ENCODE assay signal across 4 fruit fly cellular contexts in the genomic region with DNA sequence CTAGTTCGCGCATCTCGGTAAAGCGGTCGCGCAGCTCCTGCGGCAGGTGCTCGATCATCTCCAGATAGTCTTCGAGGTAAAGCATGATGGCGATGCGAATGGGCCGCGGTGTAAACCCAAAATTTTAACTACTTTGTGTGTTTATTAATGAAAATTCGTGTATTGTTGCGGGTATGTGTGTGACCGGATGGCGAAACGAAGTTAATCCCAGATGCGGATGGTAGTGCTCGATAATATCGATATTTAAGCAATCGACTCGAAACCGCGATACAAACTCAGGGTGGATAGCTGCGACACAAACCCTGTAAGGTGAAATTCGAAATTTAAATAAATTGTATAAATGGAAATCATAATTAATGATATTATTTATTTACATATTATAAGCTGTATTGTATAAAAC.
TF ChIP-seq lines count a peak whose summit lies in the region.

A gene (minus strand): TSS at position 213 of the 400 bp plus-strand sequence.

- no peak for TF ChIP-seq CTCF in whole organism, embryonic (GFP tag; optimal IDR thresholded peaks at IDR 0.05; lab: Kevin White, UChicago)

TF ChIP-seq in whole organism, adult, 20 proteins besides CTCF, POLR2A, EP300 and RAD21:
- TF ChIP-seq bab1 (GFP tag; optimal IDR thresholded peaks at IDR 0.05; lab: Kevin White, UChicago): peak; percentile 40
- no peak for TF ChIP-seq CG5204 (GFP tag; optimal IDR thresholded peaks at IDR 0.05; lab: Kevin White, UChicago)

TF ChIP-seq in whole organism, embryonic, 481 proteins besides CTCF, POLR2A, EP300 and RAD21 (continues in another document):
- peak; percentile 60 for TF ChIP-seq knrl (GFP tag; IDR thresholded peaks at IDR 0.05; lab: Robert Waterston, UW; ENCODE audit: partially characterized antibody)
- peak; percentile 61 for TF ChIP-seq pita (GFP tag; optimal IDR thresholded peaks at IDR 0.05; lab: Kevin White, UChicago)
- TF ChIP-seq unc-4 (GFP tag; IDR thresholded peaks at IDR 0.05; lab: Robert Waterston, UW; ENCODE audit: partially characterized antibody): peak; percentile 74
- peak; percentile 19 for TF ChIP-seq CG12659 (GFP tag; optimal IDR thresholded peaks at IDR 0.05; lab: Kevin White, UChicago)
- peak; percentile 67 for TF ChIP-seq Sry-δ (GFP tag; optimal IDR thresholded peaks at IDR 0.05; lab: Kevin White, UChicago)
- TF ChIP-seq seq (GFP tag; IDR thresholded peaks at IDR 0.05; lab: Robert Waterston, UW): no peak
- peak; percentile 49 for TF ChIP-seq CG15514 (GFP tag; optimal IDR thresholded peaks at IDR 0.05; lab: Kevin White, UChicago)
- no peak for TF ChIP-seq trh (GFP tag; optimal IDR thresholded peaks at IDR 0.05; lab: Kevin White, UChicago)
- 0 out of 3 replicates have a peak, but pooled peaks have one; percentile 44 for TF ChIP-seq HLH4C (GFP tag; IDR thresholded peaks at IDR 0.05; lab: Robert Waterston, UW; ENCODE audit: partially characterized antibody)
- peak; percentile 86 for TF ChIP-seq BEAF-32 (GFP tag; optimal IDR thresholded peaks at IDR 0.05; lab: Kevin White, UChicago)
- TF ChIP-seq Dll (GFP tag; IDR thresholded peaks at IDR 0.05; lab: Robert Waterston, UW; ENCODE audit: partially characterized antibody): peak; percentile 66; the same call in 3 of the 4 replicates
- TF ChIP-seq CG2116 (GFP tag; optimal IDR thresholded peaks at IDR 0.05; lab: Kevin White, UChicago): peak; percentile 78
- TF ChIP-seq CG16813 (GFP tag; IDR thresholded peaks at IDR 0.05; lab: Robert Waterston, UW; ENCODE audit: partially characterized antibody): peak; percentile 74
- peak; percentile 29 for TF ChIP-seq Sin3A (optimal IDR thresholded peaks at IDR 0.05; lab: Kevin White, UChicago)
- peak; percentile 30 for TF ChIP-seq HmgZ (tag; optimal IDR thresholded peaks at IDR 0.05; lab: Kevin White, UChicago)
- peak; percentile 19 for TF ChIP-seq phol (tag; optimal IDR thresholded peaks at IDR 0.05; lab: Kevin White, UChicago)
- TF ChIP-seq pzg (GFP tag; optimal IDR thresholded peaks at IDR 0.05; lab: Kevin White, UChicago): peak; percentile 87
- peak; percentile 70 for TF ChIP-seq CG4617 (GFP tag; optimal IDR thresholded peaks at IDR 0.05; lab: Kevin White, UChicago; ENCODE audit: borderline replicate concordance)
- peak; percentile 23 for TF ChIP-seq YL-1 (GFP tag; optimal IDR thresholded peaks at IDR 0.05; lab: Kevin White, UChicago)
- peak; percentile 80 for TF ChIP-seq trem (tag; optimal IDR thresholded peaks at IDR 0.05; lab: Kevin White, UChicago)
- peak; percentile 31 for TF ChIP-seq Myb (GFP tag; optimal IDR thresholded peaks at IDR 0.05; lab: Kevin White, UChicago)
- peak; percentile 86 for TF ChIP-seq Dref (GFP tag; IDR thresholded peaks at IDR 0.05; lab: Robert Waterston, UW)
- no peak for TF ChIP-seq CG12299 (tag; optimal IDR thresholded peaks at IDR 0.05; lab: Kevin White, UChicago)
- TF ChIP-seq CG34224 (GFP tag; IDR thresholded peaks at IDR 0.05; lab: Robert Waterston, UW; ENCODE audit: partially characterized antibody): peak; percentile 53; the same call in 2 of the 3 replicates

TF ChIP-seq in whole organism, prepupa, 60 proteins besides CTCF, POLR2A, EP300 and RAD21:
- TF ChIP-seq dsx (GFP tag; optimal IDR thresholded peaks at IDR 0.05; lab: Kevin White, UChicago; ENCODE audit: poor library complexity, severe bottlenecking) (peak; percentile 35), fd59A (GFP tag; optimal IDR thresholded peaks at IDR 0.05; lab: Kevin White, UChicago) (no peak)

TF ChIP-seq in whole organism, wandering third instar larva, 38 proteins besides CTCF, POLR2A, EP300 and RAD21:
- TF ChIP-seq Jra (GFP tag; optimal IDR thresholded peaks at IDR 0.05; lab: Kevin White, UChicago) (no peak), Hr78 (GFP tag; optimal IDR thresholded peaks at IDR 0.05; lab: Kevin White, UChicago) (no peak), Rel (GFP tag; optimal IDR thresholded peaks at IDR 0.05; lab: Kevin White, UChicago) (no peak), Rel (tag; optimal IDR thresholded peaks at IDR 0.05; lab: Kevin White, UChicago) (peak; percentile 14), CG32264 (GFP tag; optimal IDR thresholded peaks at IDR 0.05; lab: Kevin White, UChicago) (no peak), Myc (optimal IDR thresholded peaks at IDR 0.05; lab: Kevin White, UChicago) (peak; percentile 65)
